Worm (Caenorhabditis elegans) whole organism, L3 larva: Measurements from ENCODE around the gene parp-2.

Source experiments
- R02D3.7 ChIP-seq: fragments of 150-350 bp; optimal IDR thresholded peaks from 2 replicates; lab custom pipeline; 2014; ENCODE audit warnings: missing biosample characterization, missing genetic modification characterization
- ama-1 ChIP-seq: fragments of 150-350 bp; optimal IDR thresholded peaks from 2 replicates; lab custom pipeline; 2018
- ceh-16 ChIP-seq: sonication (generic microtip); optimal IDR thresholded peaks from 2 replicates; lab custom pipeline; 2017; ENCODE audit warnings: missing biosample characterization, missing genetic modification characterization
- ceh-9 ChIP-seq: sonication (generic microtip); optimal IDR thresholded peaks from 2 replicates; lab custom pipeline; 2018; ENCODE audit warnings: missing biosample characterization, missing genetic modification characterization
- fkh-10 ChIP-seq: sonication (generic microtip); optimal IDR thresholded peaks from 2 replicates; lab custom pipeline; 2017; ENCODE audit warnings: missing biosample characterization, missing genetic modification reagents, missing genetic modification characterization
- lin-39 ChIP-seq: fragments of 150-350 bp; optimal IDR thresholded peaks from 2 replicates; lab custom pipeline; 2018; ENCODE audit warnings: missing biosample characterization, missing genetic modification reagents, missing genetic modification characterization
- mdl-1 ChIP-seq: fragments of 150-350 bp; optimal IDR thresholded peaks from 2 replicates; lab custom pipeline; 2014; ENCODE audit warnings: missing biosample characterization, missing genetic modification characterization
- nfya-1 ChIP-seq: sonication (generic microtip); optimal IDR thresholded peaks from 2 replicates; lab custom pipeline; 2017; ENCODE audit warnings: missing genetic modification characterization, mild to moderate bottlenecking, missing compliant biosample characterization, antibody characterized with exemption, moderate library complexity; ENCODE audit not compliant: insufficient read depth
- nhr-23 ChIP-seq: fragments of 150-350 bp; optimal IDR thresholded peaks from 2 replicates; lab custom pipeline; 2014; ENCODE audit warnings: missing biosample characterization, missing genetic modification reagents, missing genetic modification characterization
- nhr-67 ChIP-seq: fragments of 150-350 bp; optimal IDR thresholded peaks from 2 replicates; lab custom pipeline; 2014; ENCODE audit warnings: missing biosample characterization, missing genetic modification characterization
- nhr-76 ChIP-seq: fragments of 150-350 bp; sonication (generic microtip); optimal IDR thresholded peaks from 5 replicates; lab custom pipeline; 2014; ENCODE audit warnings: missing biosample characterization, missing genetic modification characterization
- snpc-4 ChIP-seq: fragments of 150-350 bp; optimal IDR thresholded peaks from 2 replicates; lab custom pipeline; 2014; ENCODE audit warnings: missing biosample characterization, missing genetic modification characterization

Gene parp-2

DNA sequence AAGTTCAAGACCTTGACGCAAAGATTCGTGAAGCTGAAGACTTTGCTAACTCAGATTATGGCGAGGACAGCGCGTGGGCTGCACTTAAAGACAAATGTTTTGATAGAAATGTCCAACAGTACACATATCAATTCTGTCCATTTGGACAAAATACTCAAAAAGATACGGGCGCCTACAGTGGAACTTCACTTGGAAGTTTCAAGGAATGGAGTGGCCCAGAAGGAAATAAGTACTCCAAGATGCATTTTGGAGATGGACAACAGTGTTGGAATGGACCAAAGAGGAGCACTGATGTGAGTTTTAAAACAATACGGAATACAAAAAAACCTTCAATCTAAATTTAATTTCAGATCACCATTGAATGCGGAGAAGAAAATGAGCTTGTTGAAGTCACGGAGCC lies 33.1 kb downstream of the parp-2 start:
- TF ChIP-seq nhr-67, result no peak
- no peak for TF ChIP-seq nhr-23 (tag; lab: Kevin White, UChicago)
- TF ChIP-seq R02D3.7, result no peak
- no peak for TF ChIP-seq ceh-9 (tag; lab: Kevin White, UChicago)
- no peak for TF ChIP-seq nfya-1 (tag; lab: Kevin White, UChicago)
- TF ChIP-seq nhr-76 (tag; lab: Kevin White, UChicago), result no peak

DNA sequence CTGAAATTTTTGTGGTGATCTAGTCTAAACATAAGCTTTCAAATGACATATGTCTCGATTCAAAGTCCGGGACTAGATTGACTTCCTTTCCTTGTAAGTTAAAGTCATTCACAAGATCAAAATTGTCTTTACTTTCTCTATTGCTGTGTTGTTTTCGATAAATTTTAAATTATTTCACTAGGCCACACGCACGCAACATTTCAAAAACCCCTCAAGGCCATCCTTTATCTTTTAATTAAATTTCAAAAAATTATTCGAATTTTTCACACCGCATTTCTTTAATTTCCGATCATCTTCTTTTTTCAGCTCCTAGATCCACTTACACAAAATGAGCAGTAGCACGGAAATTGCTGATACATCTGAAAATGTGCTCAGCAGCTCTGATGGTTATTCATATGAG lies 43.5 kb downstream of the parp-2 start, which contains the start of gene ZK1307.7:
TSS of gene ZK1307.7 (plus strand) at position 301 of the 400 bp plus-strand sequence.
- TF ChIP-seq ama-1 (lab: Kevin White, UChicago), result no peak
- TF ChIP-seq lin-39 (tag; lab: Kevin White, UChicago), result no peak
- TF ChIP-seq mdl-1, result no peak
- no peak for TF ChIP-seq nhr-76 (tag; lab: Kevin White, UChicago)
- TF ChIP-seq fkh-10, result no peak
- no peak for TF ChIP-seq snpc-4 (tag; lab: Kevin White, UChicago)

DNA sequence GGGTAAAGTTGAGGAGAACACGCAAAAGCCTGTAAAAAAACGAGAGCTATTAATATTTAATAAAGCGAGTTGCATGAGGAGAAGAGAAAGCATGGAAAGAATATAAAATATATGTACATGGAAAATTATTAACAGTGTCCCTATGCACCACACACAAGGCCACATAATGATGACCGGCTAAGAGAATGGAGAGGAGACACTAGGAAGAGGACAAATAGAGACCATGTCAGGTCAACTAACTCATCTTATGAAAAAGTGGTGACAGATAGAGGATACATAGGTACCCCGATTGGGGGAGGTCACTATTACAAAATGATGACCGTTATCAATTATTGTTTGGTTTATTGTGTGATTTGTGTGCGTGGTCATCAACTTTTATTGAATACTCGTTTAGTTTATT lies 51.6 kb downstream of the parp-2 start, which contains the start of gene fzr-1:
TSS of gene fzr-1 (minus strand) at position 29 of the 400 bp plus-strand sequence.
- TF ChIP-seq nhr-23 (tag; lab: Kevin White, UChicago) (peak; percentile 24), ceh-16 (tag; lab: Kevin White, UChicago) (no peak)
